2 worm cellular contexts compared by ENCODE assay signal in genomic region chrIV:13764708-13765107, ce11.
TF ChIP-seq lines count a peak whose summit lies in the region.

No protein-coding gene starts in this region.

TF ChIP-seq in whole organism, L3 larva, 47 proteins besides CTCF, POLR2A, EP300 and RAD21:
- peak; percentile 74 for TF ChIP-seq nfya-1 (tag; optimal IDR thresholded peaks at IDR 0.05; lab: Kevin White, UChicago; ENCODE audit: insufficient read depth)
- TF ChIP-seq unc-39 (tag; optimal IDR thresholded peaks at IDR 0.05; lab: Kevin White, UChicago), result no peak

TF ChIP-seq in whole organism, late embryonic, 69 proteins besides CTCF, POLR2A, EP300 and RAD21:
- TF ChIP-seq lim-6 (tag; optimal IDR thresholded peaks at IDR 0.05; lab: Kevin White, UChicago) (no peak), ceh-6 (GFP tag; optimal IDR thresholded peaks at IDR 0.05; lab: Kevin White, UChicago) (no peak), ceh-14 (tag; optimal IDR thresholded peaks at IDR 0.05; lab: Kevin White, UChicago) (no peak), pat-9 (tag; optimal IDR thresholded peaks at IDR 0.05; lab: Kevin White, UChicago) (no peak), hlh-30 (tag; optimal IDR thresholded peaks at IDR 0.05; lab: Kevin White, UChicago; ENCODE audit: insufficient read depth) (no peak), nfya-1 (tag; optimal IDR thresholded peaks at IDR 0.05; lab: Kevin White, UChicago) (peak; percentile 75)

Comparison
In these comparisons a context has a peak if more than half of its experiments do, and no peak if none do; other contexts are left out.
1. Of the 9 proteins assayed by ChIP-seq in both whole organism, late embryonic and whole organism, L3 larva: peak only in whole organism, late embryonic: none; only in whole organism, L3 larva: none; in both: nfya-1; in neither: 8.